Worm (Caenorhabditis elegans) whole organism, L1 larva: ENCODE data around the gene shw-1.
"Not testable (repeated sequence)": the region's sequence is repeated elsewhere in the genome, so short reads cannot be mapped to it uniquely, and the experiment has no call there.

Experiments used
- ces-1 ChIP-seq: fragments of 150-350 bp; optimal IDR thresholded peaks from 2 replicates; lab custom pipeline; 2014; ENCODE audit warnings: missing biosample characterization, missing genetic modification reagents, missing genetic modification characterization
- isw-1 ChIP-seq: fragments of 200-800 bp; sonication (Bioruptor generic); IDR thresholded peaks from 2 replicates; pipeline ENCODE4 v1.3.6; 2022; ENCODE audit warnings: missing genetic modification characterization, missing compliant biosample characterization
- nhr-11 ChIP-seq: fragments of 150-350 bp; optimal IDR thresholded peaks from 2 replicates; lab custom pipeline; 2014; ENCODE audit warnings: missing biosample characterization, missing genetic modification characterization
- skn-1 ChIP-seq: fragments of 150-350 bp; optimal IDR thresholded peaks from 2 replicates; lab custom pipeline; 2014; ENCODE audit warnings: missing biosample characterization, missing genetic modification characterization
- snpc-4 ChIP-seq: fragments of 150-350 bp; optimal IDR thresholded peaks from 2 replicates; lab custom pipeline; 2014; ENCODE audit warnings: missing biosample characterization, missing genetic modification characterization
- sptf-1 ChIP-seq: fragments of 150-350 bp; optimal IDR thresholded peaks from 2 replicates; lab custom pipeline; 2014; ENCODE audit warnings: missing biosample characterization, missing genetic modification characterization
- vab-15 ChIP-seq: sonication (generic microtip); optimal IDR thresholded peaks from 2 replicates; lab custom pipeline; 2017; ENCODE audit warnings: missing genotype, mild to moderate bottlenecking, missing genetic modification characterization, missing compliant biosample characterization

- TF ChIP-seq nhr-11 (tag; lab: Kevin White, UChicago); vab-15 (tag; lab: Kevin White, UChicago); ces-1 (GFP tag; lab: Kevin White, UChicago); isw-1; snpc-4 (tag; lab: Kevin White, UChicago); sptf-1; skn-1 (tag; lab: Kevin White, UChicago): not testable (repeated sequence)
Measured at ce11 chrII:8285837-8286236, 35.4 kb downstream of the shw-1 start.
